Worm (Caenorhabditis elegans) whole organism, midembryonic: ENCODE data around the gene ubc-20.

Experiments used
- T22C8.4 ChIP-seq: fragments of 200-800 bp; sonication (Bioruptor generic); IDR thresholded peaks from 2 replicates; pipeline ENCODE4 v1.3.6; 2022; ENCODE audit warnings: missing genetic modification characterization, missing compliant biosample characterization
- cog-1 ChIP-seq: sonication (generic microtip); optimal IDR thresholded peaks from 2 replicates; lab custom pipeline; 2016; ENCODE audit warnings: missing genetic modification characterization, missing compliant biosample characterization
- flt-1 ChIP-seq: fragments of 200-800 bp; sonication (Bioruptor generic); IDR thresholded peaks from 2 replicates; pipeline ENCODE4 v1.3.6; 2022; ENCODE audit warnings: missing genetic modification characterization, missing compliant biosample characterization
- klf-2 ChIP-seq: fragments of 200-800 bp; sonication (Bioruptor generic); conservative IDR thresholded peaks from 2 replicates; pipeline ENCODE4 v1.3.6; 2022; ENCODE audit warnings: missing genetic modification reagents, missing genetic modification characterization, missing compliant biosample characterization
- med-1 ChIP-seq: sonication (generic microtip); optimal IDR thresholded peaks from 2 replicates; lab custom pipeline; 2017; ENCODE audit warnings: missing genetic modification characterization, mild to moderate bottlenecking, missing compliant biosample characterization, antibody characterized with exemption, missing genetic modification reagents; ENCODE audit not compliant: insufficient read depth
- ref-1 ChIP-seq: fragments of 200-800 bp; sonication (Bioruptor generic); conservative IDR thresholded peaks from 2 replicates; pipeline ENCODE4 v1.3.6; 2022; ENCODE audit warnings: missing genetic modification reagents, missing genetic modification characterization, missing compliant biosample characterization
- tab-1 ChIP-seq: fragments of 200-800 bp; sonication (Bioruptor generic); IDR thresholded peaks from 2 replicates; pipeline ENCODE4 v1.3.6; 2022; ENCODE audit warnings: missing genetic modification characterization, missing compliant biosample characterization
- ztf-23 ChIP-seq: fragments of 200-800 bp; sonication (Bioruptor generic); IDR thresholded peaks from 2 replicates; pipeline ENCODE4 v1.3.6; 2022; ENCODE audit warnings: missing genetic modification reagents, missing genetic modification characterization, missing compliant biosample characterization
- ztf-29 ChIP-seq: fragments of 200-800 bp; sonication (Bioruptor generic); IDR thresholded peaks from 2 replicates; pipeline ENCODE4 v1.3.6; 2022; ENCODE audit warnings: missing genetic modification reagents, missing genetic modification characterization, missing compliant biosample characterization

Gene ubc-20

ce11 chrIII:188426-188888 is at the start of gene ubc-20:
Gene ubc-20 (plus strand): TSS chrIII:188838.
- TF ChIP-seq cog-1 (tag; lab: Kevin White, UChicago) (no peak), klf-2 (GFP tag; lab: Robert Waterston, UW) (no peak), ztf-23 (GFP tag; lab: Robert Waterston, UW) (no peak), T22C8.4 (GFP tag; lab: Robert Waterston, UW) (no peak), med-1 (GFP tag; lab: Kevin White, UChicago) (no peak), ref-1 (GFP tag; lab: Robert Waterston, UW) (no peak), flt-1 (no peak), tab-1 (GFP tag; lab: Robert Waterston, UW) (no peak)

ce11 chrIII:140904-141303 is 47.7 kb upstream of the ubc-20 start, which contains the start of gene fbxb-81:
Gene fbxb-81 (minus strand): TSS chrIII:141217.
- TF ChIP-seq cog-1 (tag; lab: Kevin White, UChicago) (no peak), flt-1 (no peak), tab-1 (GFP tag; lab: Robert Waterston, UW) (no peak), ztf-29 (no peak), ref-1 (GFP tag; lab: Robert Waterston, UW) (no peak), med-1 (GFP tag; lab: Kevin White, UChicago) (no peak), T22C8.4 (GFP tag; lab: Robert Waterston, UW) (no peak), klf-2 (GFP tag; lab: Robert Waterston, UW) (no peak), ztf-23 (GFP tag; lab: Robert Waterston, UW) (no peak)

ce11 chrIII:143121-143520 is 45.5 kb upstream of the ubc-20 start, which contains the start of gene fbxb-82:
Gene fbxb-82 (minus strand): TSS chrIII:143221.
- no peak for TF ChIP-seq T22C8.4 (GFP tag; lab: Robert Waterston, UW)

- TF ChIP-seq ref-1 (GFP tag; lab: Robert Waterston, UW) (no peak), ztf-23 (GFP tag; lab: Robert Waterston, UW) (no peak), med-1 (GFP tag; lab: Kevin White, UChicago) (no peak), T22C8.4 (GFP tag; lab: Robert Waterston, UW) (no peak), cog-1 (tag; lab: Kevin White, UChicago) (no peak), ztf-29 (no peak), tab-1 (GFP tag; lab: Robert Waterston, UW) (no peak), flt-1 (no peak), klf-2 (GFP tag; lab: Robert Waterston, UW) (no peak)
Measured at ce11 chrIII:145078-145477, 43.6 kb upstream of the ubc-20 start, which contains the start of the genes T17A3.12 and fbxb-83. Gene T17A3.12 (minus strand): TSS chrIII:145178. Gene fbxb-83 (minus strand): TSS chrIII:145211.

ce11 chrIII:146369-146768 is 42.3 kb upstream of the ubc-20 start, which contains the start of gene fbxb-84:
Gene fbxb-84 (minus strand): TSS chrIII:146469.
- TF ChIP-seq cog-1 (tag; lab: Kevin White, UChicago) (no peak), klf-2 (GFP tag; lab: Robert Waterston, UW) (no peak), ztf-23 (GFP tag; lab: Robert Waterston, UW) (no peak), med-1 (GFP tag; lab: Kevin White, UChicago) (no peak), ztf-29 (no peak), tab-1 (GFP tag; lab: Robert Waterston, UW) (no peak), flt-1 (no peak), T22C8.4 (GFP tag; lab: Robert Waterston, UW) (no peak), ref-1 (GFP tag; lab: Robert Waterston, UW) (no peak)

ce11 chrIII:147570-148076 is 41.0 kb upstream of the ubc-20 start, which contains the start of gene sqst-5:
Gene sqst-5 (minus strand): TSS chrIII:147620.
- TF ChIP-seq ztf-29 = no peak
- TF ChIP-seq cog-1 (tag; lab: Kevin White, UChicago) = no peak
- TF ChIP-seq tab-1 (GFP tag; lab: Robert Waterston, UW) = no peak
- TF ChIP-seq ztf-23 (GFP tag; lab: Robert Waterston, UW) = no peak

- TF ChIP-seq ztf-23 (GFP tag; lab: Robert Waterston, UW) (no peak), ztf-29 (no peak), klf-2 (GFP tag; lab: Robert Waterston, UW) (no peak), tab-1 (GFP tag; lab: Robert Waterston, UW) (no peak)
Measured at ce11 chrIII:149132-149531, 39.5 kb upstream of the ubc-20 start.

ce11 chrIII:151084-151483 is 37.6 kb upstream of the ubc-20 start:
- TF ChIP-seq ztf-23 (GFP tag; lab: Robert Waterston, UW) = no peak
- no peak for TF ChIP-seq med-1 (GFP tag; lab: Kevin White, UChicago)
- TF ChIP-seq cog-1 (tag; lab: Kevin White, UChicago) = no peak
- TF ChIP-seq T22C8.4 (GFP tag; lab: Robert Waterston, UW) = no peak
- no peak for TF ChIP-seq flt-1
- TF ChIP-seq ref-1 (GFP tag; lab: Robert Waterston, UW) = no peak
- TF ChIP-seq tab-1 (GFP tag; lab: Robert Waterston, UW) = no peak
- no peak for TF ChIP-seq klf-2 (GFP tag; lab: Robert Waterston, UW)
- no peak for TF ChIP-seq ztf-29

ce11 chrIII:154168-154567 is 34.5 kb upstream of the ubc-20 start:
- TF ChIP-seq flt-1 (no peak), ref-1 (GFP tag; lab: Robert Waterston, UW) (no peak), klf-2 (GFP tag; lab: Robert Waterston, UW) (no peak), T22C8.4 (GFP tag; lab: Robert Waterston, UW) (no peak), tab-1 (GFP tag; lab: Robert Waterston, UW) (no peak), ztf-23 (GFP tag; lab: Robert Waterston, UW) (no peak), cog-1 (tag; lab: Kevin White, UChicago) (no peak), ztf-29 (no peak), med-1 (GFP tag; lab: Kevin White, UChicago) (no peak)

- no peak for TF ChIP-seq ztf-29
- TF ChIP-seq tab-1 (GFP tag; lab: Robert Waterston, UW) = no peak
- TF ChIP-seq med-1 (GFP tag; lab: Kevin White, UChicago) = no peak
- no peak for TF ChIP-seq cog-1 (tag; lab: Kevin White, UChicago)
- TF ChIP-seq ztf-23 (GFP tag; lab: Robert Waterston, UW) = no peak
- TF ChIP-seq klf-2 (GFP tag; lab: Robert Waterston, UW) = no peak
- TF ChIP-seq ref-1 (GFP tag; lab: Robert Waterston, UW) = no peak
- TF ChIP-seq flt-1 = no peak
Measured at ce11 chrIII:156645-157044, 32.0 kb upstream of the ubc-20 start, which contains the start of the genes zig-13 and ver-1. Gene zig-13 (minus strand): TSS chrIII:156745. Gene ver-1 (plus strand): TSS chrIII:156824.
